Worm (Caenorhabditis elegans): ENCODE results near the gene F38H4.4.

The F38H4.4 gene

ce11 chrIV:11882534-11882933, 34.5 kb downstream of the F38H4.4 start:
- TF ChIP-seq nhr-84 (tag; optimal IDR thresholded peaks at IDR 0.05) (no peak), nhr-85 (tag) (no peak), ceh-88 (GFP tag; IDR thresholded peaks at IDR 0.05) (no peak), sox-4 (tag; optimal IDR thresholded peaks at IDR 0.05) (no peak), swsn-7 (tag; optimal IDR thresholded peaks at IDR 0.05) (no peak), mep-1 (tag; optimal IDR thresholded peaks at IDR 0.05) (no peak), tbx-2 (tag; optimal IDR thresholded peaks at IDR 0.05) (no peak), lin-39 (tag; optimal IDR thresholded peaks at IDR 0.05) (no peak), snu-23 (GFP tag; optimal IDR thresholded peaks at IDR 0.05) (no peak), unc-86 (tag; optimal IDR thresholded peaks at IDR 0.05) (no peak), nhr-19 (GFP tag; conservative IDR thresholded peaks at IDR 0.05) (no peak), ztf-11 (tag; optimal IDR thresholded peaks at IDR 0.05) (no peak), fkh-4 (tag; optimal IDR thresholded peaks at IDR 0.05; ENCODE audit: borderline replicate concordance) (no peak), unc-30 (tag; optimal IDR thresholded peaks at IDR 0.05) (no peak), nhr-28 (tag; optimal IDR thresholded peaks at IDR 0.05) (no peak), pqm-1 (tag; optimal IDR thresholded peaks at IDR 0.05) (no peak), ceh-90 (tag; optimal IDR thresholded peaks at IDR 0.05) (no peak), pax-3 (tag; optimal IDR thresholded peaks at IDR 0.05) (no peak)

DNA sequence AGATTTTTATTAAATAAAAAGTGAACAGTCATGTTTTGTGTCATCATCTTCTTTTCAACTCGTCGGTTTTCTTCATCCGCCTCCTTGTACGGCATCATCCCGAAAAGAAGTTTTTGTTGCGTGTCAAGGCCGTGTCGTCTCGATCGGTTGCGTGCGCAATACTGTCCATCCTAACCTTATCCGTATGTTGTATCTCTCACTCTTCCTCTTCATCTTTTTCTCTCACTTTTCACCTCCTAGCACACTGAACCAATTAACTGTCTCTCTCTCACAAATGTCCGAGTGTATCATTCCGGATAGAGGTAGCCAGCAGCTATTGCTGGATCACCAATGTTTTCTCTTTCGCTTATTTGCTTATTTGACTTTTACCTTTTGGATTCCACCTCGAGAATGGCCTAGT, 35.4 kb downstream of the F38H4.4 start:
- TF ChIP-seq blmp-1 (tag; optimal IDR thresholded peaks at IDR 0.05) (peak; percentile 97), egl-13 (tag; optimal IDR thresholded peaks at IDR 0.05) (no peak), sox-4 (tag; optimal IDR thresholded peaks at IDR 0.05) (no peak), nhr-85 (tag) (peak; percentile 66), elt-3 (tag; optimal IDR thresholded peaks at IDR 0.05) (peak in 1 of 6 experiments; percentile 6), mdl-1 (tag; optimal IDR thresholded peaks at IDR 0.05) (no peak), fos-1 (tag; optimal IDR thresholded peaks at IDR 0.05) (no peak), mep-1 (tag; optimal IDR thresholded peaks at IDR 0.05) (peak; percentile 3), dsc-1 (tag; optimal IDR thresholded peaks at IDR 0.05) (no peak), efl-1 (optimal IDR thresholded peaks at IDR 0.05) (no peak), efl-1 (GFP tag; optimal IDR thresholded peaks at IDR 0.05 in 1 of 2) (no peak), vab-15 (tag; optimal IDR thresholded peaks at IDR 0.05) (no peak)

DNA sequence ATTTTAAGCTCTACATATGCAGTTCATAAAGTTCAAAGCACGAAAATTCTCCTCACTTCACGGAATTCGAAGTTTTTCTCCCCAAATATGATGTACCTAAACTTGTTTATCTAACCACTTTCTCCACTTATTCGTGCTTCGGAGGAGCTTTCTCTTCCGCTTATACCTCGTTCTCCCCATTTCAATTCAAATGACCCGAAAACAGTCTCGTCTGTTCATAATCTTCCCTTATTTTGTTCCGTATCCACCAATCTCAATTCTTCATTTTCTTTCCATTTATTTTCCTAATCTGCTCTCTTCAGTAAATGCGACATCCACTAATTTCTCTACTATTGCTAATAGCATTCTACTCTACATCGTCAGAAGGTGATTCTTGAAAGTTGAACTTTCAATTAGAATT, 37.3 kb downstream of the F38H4.4 start, which contains the start of gene let-653:
TSS of gene let-653 (plus strand) at position 301 of the 400 bp plus-strand sequence.
- peak; percentile 22 for TF ChIP-seq blmp-1 (tag; optimal IDR thresholded peaks at IDR 0.05)
- TF ChIP-seq nhr-12 (tag; optimal IDR thresholded peaks at IDR 0.05) = no peak

- TF ChIP-seq ztf-4 (tag; optimal IDR thresholded peaks at IDR 0.05) (no peak), C34B4.2 (tag; optimal IDR thresholded peaks at IDR 0.05) (no peak), fkh-8 (tag; optimal IDR thresholded peaks at IDR 0.05) (peak; percentile 48), nhr-20 (tag; optimal IDR thresholded peaks at IDR 0.05) (peak; percentile 44), pqm-1 (tag; optimal IDR thresholded peaks at IDR 0.05) (no peak), nhr-11 (tag; optimal IDR thresholded peaks at IDR 0.05) (peak; percentile 6), dsc-1 (tag; optimal IDR thresholded peaks at IDR 0.05) (peak; percentile 51), hlh-4 (tag; optimal IDR thresholded peaks at IDR 0.05) (peak; percentile 58), rnt-1 (tag; optimal IDR thresholded peaks at IDR 0.05) (no peak), ceh-8 (GFP tag; optimal IDR thresholded peaks at IDR 0.05) (no peak), aha-1 (tag; optimal IDR thresholded peaks at IDR 0.05) (no peak), snu-23 (GFP tag; optimal IDR thresholded peaks at IDR 0.05) (no peak), unc-30 (tag; optimal IDR thresholded peaks at IDR 0.05) (no peak), C04F5.9 (tag; optimal IDR thresholded peaks at IDR 0.05) (no peak)
Measured at ce11 chrIV:11892545-11892944, 44.5 kb downstream of the F38H4.4 start.

- TF ChIP-seq sox-4 (tag; optimal IDR thresholded peaks at IDR 0.05) (peak; percentile 21), pax-3 (tag; optimal IDR thresholded peaks at IDR 0.05) (peak; percentile 6), nhr-20 (tag; optimal IDR thresholded peaks at IDR 0.05) (no peak), nhr-47 (tag; optimal IDR thresholded peaks at IDR 0.05) (peak; percentile 18), nhr-71 (tag; optimal IDR thresholded peaks at IDR 0.05) (peak; percentile 3), dsc-1 (tag; optimal IDR thresholded peaks at IDR 0.05) (peak; percentile 90)
Measured at ce11 chrIV:11893336-11893735, 45.3 kb downstream of the F38H4.4 start.

All from whole organism, L1 larva.